Worm (Caenorhabditis elegans): ENCODE data around the gene srh-169.

ce11 chrV:4029627-4030026 is 18.0 kb upstream of the srh-169 start:
- no peak for TF ChIP-seq sox-4 (tag; optimal IDR thresholded peaks at IDR 0.05)
- TF ChIP-seq syd-9 (tag; optimal IDR thresholded peaks at IDR 0.05), result no peak
- TF ChIP-seq hlh-6 (tag; optimal IDR thresholded peaks at IDR 0.05), result no peak
- no peak for TF ChIP-seq ceh-9 (tag; optimal IDR thresholded peaks at IDR 0.05)

All from whole organism, late embryonic.